Fruit fly (Drosophila melanogaster): ENCODE data around the gene CG13609.

CG13609 gene

DNA sequence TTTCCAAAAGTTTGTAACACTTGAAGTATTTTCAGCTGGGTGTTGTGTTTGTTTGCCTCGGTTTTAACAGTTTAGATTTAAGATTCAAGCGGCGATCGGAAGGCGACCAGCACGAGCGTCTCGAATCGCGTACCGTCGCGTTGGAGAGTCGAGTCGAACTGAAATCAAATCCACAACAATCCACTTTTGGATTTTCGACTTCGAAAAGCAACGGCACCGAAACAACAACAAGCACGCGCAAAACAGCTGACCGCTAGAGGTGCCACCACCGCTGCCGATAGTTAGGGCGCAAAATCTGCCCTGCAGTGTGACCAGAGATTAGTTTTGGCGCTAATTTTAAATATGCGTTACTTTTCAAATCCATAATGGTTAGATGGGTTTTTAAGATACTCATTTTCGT lies 44.2 kb downstream of the CG13609 start, which contains the start of gene jar (continued):
- TF ChIP-seq Hnf4 (GFP tag; optimal IDR thresholded peaks at IDR 0.05), result no peak
- TF ChIP-seq OdsH (GFP tag; optimal IDR thresholded peaks at IDR 0.05), result peak; percentile 4

DNA sequence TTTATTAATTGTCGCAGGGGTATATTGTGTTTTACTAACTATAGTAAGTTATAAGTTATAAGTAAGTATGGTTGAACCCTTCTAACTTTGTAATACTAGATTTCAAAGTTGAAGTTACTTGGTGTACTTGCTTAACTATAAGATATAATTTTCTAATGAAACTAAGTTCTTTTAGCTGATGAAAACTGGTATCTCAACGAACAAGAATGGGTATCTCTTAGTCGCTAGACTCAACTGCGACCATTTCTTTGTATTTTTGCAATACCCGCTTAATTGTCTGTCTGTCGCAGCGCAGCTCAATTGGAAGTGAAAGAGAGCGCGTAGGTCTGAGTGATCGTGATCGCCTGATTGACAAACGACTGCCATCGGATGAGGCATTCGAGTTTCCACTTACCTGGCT lies 45.4 kb downstream of the CG13609 start:
- TF ChIP-seq HLH106 (tag; optimal IDR thresholded peaks at IDR 0.05) (no peak), woc (GFP tag; optimal IDR thresholded peaks at IDR 0.05) (peak; percentile 61), Myc (optimal IDR thresholded peaks at IDR 0.05) (no peak), fru (GFP tag; optimal IDR thresholded peaks at IDR 0.05) (peak; percentile 21)

DNA sequence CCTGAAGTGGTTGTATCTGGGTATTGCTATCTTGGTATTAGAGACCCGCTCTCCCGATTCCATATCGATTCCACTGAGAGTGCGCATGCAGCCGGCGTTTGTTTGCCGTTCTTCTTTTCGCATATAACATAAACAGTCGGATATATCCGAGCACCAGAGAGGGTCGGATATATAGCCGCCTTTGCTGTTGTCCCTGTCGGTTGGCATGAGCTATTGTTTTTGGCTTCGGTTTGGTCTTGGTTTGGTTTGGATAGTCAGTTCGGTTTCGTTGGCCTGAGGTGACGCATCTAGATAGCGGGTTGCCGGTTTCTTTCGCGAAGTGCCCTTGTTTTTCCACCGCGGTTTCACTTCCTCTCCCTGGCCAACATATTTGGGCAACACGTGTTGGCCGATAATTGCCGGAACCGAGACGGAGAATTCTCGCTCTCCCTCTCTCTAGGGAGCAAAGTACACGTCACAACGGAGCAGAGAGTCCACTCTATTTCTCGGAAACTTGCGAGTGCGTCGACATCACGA lies 46.0 kb downstream of the CG13609 start, which contains the start of gene Orct2:
TSS of gene Orct2 (plus strand) at position 255 of the 516 bp plus-strand sequence.
- peak; percentile 12 for TF ChIP-seq rgr (GFP tag; optimal IDR thresholded peaks at IDR 0.05)
- TF ChIP-seq dsf (GFP tag; optimal IDR thresholded peaks at IDR 0.05; ENCODE audit: borderline replicate concordance), result no peak
- no peak for TF ChIP-seq CG32264 (GFP tag; optimal IDR thresholded peaks at IDR 0.05)
- TF ChIP-seq Jra (GFP tag; optimal IDR thresholded peaks at IDR 0.05), result peak; percentile 69
- TF ChIP-seq Vsx2 (GFP tag; optimal IDR thresholded peaks at IDR 0.05; ENCODE audit: partially characterized antibody), result no peak
- peak; percentile 6 to 11 for TF ChIP-seq dl (GFP tag; optimal IDR thresholded peaks at IDR 0.05; ENCODE audit: insufficient read depth in 1 of 2, partially characterized antibody in 2 of 2)
- TF ChIP-seq CG9705 (GFP tag; optimal IDR thresholded peaks at IDR 0.05), result no peak
- peak; percentile 55 for TF ChIP-seq Dif (GFP tag; optimal IDR thresholded peaks at IDR 0.05; ENCODE audit: partially characterized antibody)
- no peak for TF ChIP-seq woc (GFP tag; optimal IDR thresholded peaks at IDR 0.05)
- peak; percentile 45 for TF ChIP-seq psq (GFP tag; optimal IDR thresholded peaks at IDR 0.05)
- no peak for TF ChIP-seq GATAd (GFP tag; optimal IDR thresholded peaks at IDR 0.05)
- TF ChIP-seq jim (GFP tag; optimal IDR thresholded peaks at IDR 0.05), result no peak
- TF ChIP-seq fru (GFP tag; optimal IDR thresholded peaks at IDR 0.05), result no peak
- TF ChIP-seq Sp1 (GFP tag; optimal IDR thresholded peaks at IDR 0.05), result peak; percentile 28
- TF ChIP-seq ey (GFP tag; optimal IDR thresholded peaks at IDR 0.05), result no peak
- no peak for TF ChIP-seq tai (GFP tag; optimal IDR thresholded peaks at IDR 0.05)
- TF ChIP-seq Hnf4 (GFP tag; optimal IDR thresholded peaks at IDR 0.05), result peak; percentile 74
- no peak for TF ChIP-seq pan (optimal IDR thresholded peaks at IDR 0.05)
- TF ChIP-seq Abd-B (GFP tag; optimal IDR thresholded peaks at IDR 0.05), result no peak
- no peak for TF ChIP-seq lola (GFP tag; optimal IDR thresholded peaks at IDR 0.05)
- no peak for TF ChIP-seq Rel (GFP tag; optimal IDR thresholded peaks at IDR 0.05)
- TF ChIP-seq Rel (tag; optimal IDR thresholded peaks at IDR 0.05), result peak; percentile 18
- TF ChIP-seq h (GFP tag; optimal IDR thresholded peaks at IDR 0.05), result peak; percentile 37
- TF ChIP-seq CrebA (GFP tag; optimal IDR thresholded peaks at IDR 0.05; ENCODE audit: borderline replicate concordance), result no peak
- TF ChIP-seq foxo (GFP tag; optimal IDR thresholded peaks at IDR 0.05), result peak in 1 of 2 experiments; percentile 22
- TF ChIP-seq br (GFP tag; optimal IDR thresholded peaks at IDR 0.05), result peak; percentile 40

DNA sequence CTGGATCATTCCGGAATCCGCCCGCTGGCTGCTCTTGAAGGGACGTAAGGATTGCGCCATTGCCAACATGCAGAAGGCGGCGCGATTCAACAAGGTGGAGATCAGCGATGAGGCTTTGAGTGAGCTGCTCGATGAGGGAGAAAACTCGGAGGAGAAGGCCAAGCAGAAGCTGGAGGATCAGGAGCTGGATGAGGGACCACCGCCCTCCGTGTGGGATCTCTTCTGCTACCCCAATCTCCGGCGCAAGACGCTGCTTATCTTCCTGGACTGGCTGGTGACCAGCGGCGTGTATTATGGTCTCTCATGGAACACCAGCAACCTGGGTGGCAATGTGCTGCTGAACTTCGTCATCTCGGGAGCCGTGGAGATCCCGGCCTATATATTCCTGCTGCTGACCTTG lies 47.4 kb downstream of the CG13609 start:
- TF ChIP-seq woc (GFP tag; optimal IDR thresholded peaks at IDR 0.05) (no peak), Hr78 (GFP tag; optimal IDR thresholded peaks at IDR 0.05) (no peak), usp (GFP tag; optimal IDR thresholded peaks at IDR 0.05) (no peak), GATAd (GFP tag; optimal IDR thresholded peaks at IDR 0.05) (no peak), psq (GFP tag; optimal IDR thresholded peaks at IDR 0.05) (no peak), h (GFP tag; optimal IDR thresholded peaks at IDR 0.05) (no peak), pan (optimal IDR thresholded peaks at IDR 0.05) (no peak), foxo (GFP tag; optimal IDR thresholded peaks at IDR 0.05) (no peak), sv (GFP tag; optimal IDR thresholded peaks at IDR 0.05) (no peak), ey (GFP tag; optimal IDR thresholded peaks at IDR 0.05) (no peak)

DNA sequence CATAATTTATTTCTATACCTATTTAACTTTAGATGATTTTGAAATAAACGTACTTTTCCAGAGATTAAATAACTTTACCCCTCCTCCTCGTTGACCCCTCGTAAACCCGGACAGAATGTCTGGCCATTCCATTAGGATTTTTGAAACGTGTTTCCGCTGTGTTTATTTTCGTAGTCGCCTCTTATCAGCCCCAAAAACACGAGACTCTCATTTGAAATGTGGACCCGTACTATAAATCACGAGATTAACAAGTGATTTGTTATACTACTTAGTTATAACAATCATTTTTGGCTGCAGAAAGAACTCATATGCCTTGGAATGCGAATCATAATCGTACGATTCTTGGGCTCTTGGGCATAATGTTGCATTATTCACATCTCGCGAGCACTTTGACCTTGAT lies 48.6 kb downstream of the CG13609 start:
- TF ChIP-seq sage (GFP tag; optimal IDR thresholded peaks at IDR 0.05) (no peak), ey (GFP tag; optimal IDR thresholded peaks at IDR 0.05) (no peak), GATAd (GFP tag; optimal IDR thresholded peaks at IDR 0.05) (no peak), usp (GFP tag; optimal IDR thresholded peaks at IDR 0.05) (no peak), Mio (GFP tag; optimal IDR thresholded peaks at IDR 0.05) (no peak), dsf (GFP tag; optimal IDR thresholded peaks at IDR 0.05; ENCODE audit: borderline replicate concordance) (no peak), Myc (optimal IDR thresholded peaks at IDR 0.05) (no peak), tai (GFP tag; optimal IDR thresholded peaks at IDR 0.05) (no peak), CG9705 (GFP tag; optimal IDR thresholded peaks at IDR 0.05) (no peak), Dif (GFP tag; optimal IDR thresholded peaks at IDR 0.05; ENCODE audit: partially characterized antibody) (no peak), foxo (GFP tag; optimal IDR thresholded peaks at IDR 0.05) (no peak), Jra (GFP tag; optimal IDR thresholded peaks at IDR 0.05) (no peak)

Measured in whole organism, wandering third instar larva.